Fruit fly (Drosophila melanogaster) whole organism, larva: ENCODE measurements around the gene CG14731.

Source experiments
- noc ChIP-seq: fragments of 200-800 bp; sonication (Bioruptor generic); optimal IDR thresholded peaks from 3 replicates; lab custom pipeline; 2019; ENCODE audit warnings: missing biosample characterization, mild to moderate bottlenecking, missing genetic modification characterization, moderate library complexity

Gene CG14731

dm6 chr3R:11978278-11978677, 47.2 kb downstream of the CG14731 start:
- TF ChIP-seq noc (tag; lab: Kevin White, UChicago), result no peak

DNA sequence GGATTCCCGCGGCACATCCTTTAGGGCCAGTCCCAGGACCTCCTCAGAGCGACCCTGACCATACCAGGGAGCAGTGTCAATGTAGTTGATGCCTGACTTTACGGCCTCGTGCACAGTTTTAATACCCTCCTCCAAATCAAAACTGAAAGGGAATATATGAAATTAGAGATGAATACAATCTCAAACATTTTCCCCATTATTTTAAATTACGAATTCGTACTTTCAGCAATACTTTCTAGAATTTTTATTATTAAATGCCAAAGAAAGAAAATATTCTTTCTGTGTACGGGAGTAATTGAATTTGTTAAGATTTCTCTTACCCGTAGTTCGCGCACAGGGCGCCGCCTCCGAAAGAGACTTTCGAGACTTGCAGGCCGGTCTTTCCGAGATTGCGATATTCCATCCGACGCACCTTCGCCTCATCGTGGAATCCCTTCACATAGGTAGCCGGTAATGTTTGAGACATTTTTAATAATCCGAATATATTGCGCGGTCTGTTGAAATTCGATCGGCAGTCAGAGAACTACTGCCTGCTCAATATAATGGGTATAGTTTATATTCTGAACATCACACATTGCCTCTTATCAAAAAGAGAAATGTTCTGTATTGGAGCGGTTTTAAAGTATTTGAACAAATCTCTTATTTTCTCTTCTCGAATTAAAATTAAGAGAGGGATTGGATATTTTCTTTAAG, 49.0 kb downstream of the CG14731 start, which contains the start of gene CG18547:
Gene CG18547 (minus strand): TSS at position 512 of the 693 bp plus-strand sequence.
- TF ChIP-seq noc (tag; lab: Kevin White, UChicago), result no peak

DNA sequence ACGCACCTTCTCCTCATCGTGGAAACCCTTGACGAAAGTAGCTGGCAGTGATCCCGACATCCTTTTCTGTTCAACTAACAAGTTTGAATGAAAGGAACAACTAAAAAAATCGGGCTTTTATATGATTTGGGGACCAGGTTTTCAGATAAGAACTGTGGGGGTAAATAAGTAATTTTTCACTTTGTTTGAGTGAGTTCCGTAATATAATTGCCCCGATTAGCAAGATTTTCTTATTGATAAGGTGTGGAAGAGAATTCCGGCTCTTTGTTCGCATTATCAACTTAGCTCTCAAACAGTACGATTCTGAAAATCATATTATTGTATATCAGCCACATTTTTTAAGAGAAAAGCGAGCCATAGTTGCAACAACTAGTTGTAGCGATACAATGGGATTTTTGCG, 50.9 kb downstream of the CG14731 start, which contains the start of gene CG12224:
Gene CG12224 (minus strand): TSS at position 101 of the 400 bp plus-strand sequence.
- TF ChIP-seq noc (tag; lab: Kevin White, UChicago), result no peak

dm6 chr3R:11982547-11982946, 51.5 kb downstream of the CG14731 start:
- TF ChIP-seq noc (tag; lab: Kevin White, UChicago), result no peak
